Worm (Caenorhabditis elegans) whole organism, late embryonic: Measurements from ENCODE around the gene ZK892.4.

Experiments
- F13H6.1 ChIP-seq: sonication (generic microtip); optimal IDR thresholded peaks from 2 replicates; lab custom pipeline; 2016; ENCODE audit warnings: missing genetic modification characterization, missing compliant biosample characterization
- ama-1 ChIP-seq: fragments of 150-350 bp; optimal IDR thresholded peaks from 2 replicates; lab custom pipeline; 2014
- elt-2 ChIP-seq: sonication (generic microtip); optimal IDR thresholded peaks from 2 replicates; lab custom pipeline; 2016; ENCODE audit warnings: missing genetic modification reagents, missing genetic modification characterization, missing compliant biosample characterization
- fax-1 ChIP-seq: sonication (generic microtip); optimal IDR thresholded peaks from 2 replicates; lab custom pipeline; 2016; ENCODE audit warnings: missing genotype, missing genetic modification characterization, missing compliant biosample characterization
- hlh-30 ChIP-seq: sonication (generic microtip); optimal IDR thresholded peaks from 2 replicates; lab custom pipeline; 2017; ENCODE audit warnings: antibody characterized with exemption, missing genetic modification characterization, missing compliant biosample characterization; ENCODE audit not compliant: insufficient read depth
- pha-2 ChIP-seq: sonication (generic microtip); optimal IDR thresholded peaks from 2 replicates; lab custom pipeline; 2017; ENCODE audit warnings: mild to moderate bottlenecking, missing genetic modification characterization, missing compliant biosample characterization
- sox-4 ChIP-seq: sonication (generic microtip); optimal IDR thresholded peaks from 2 replicates; lab custom pipeline; 2017; ENCODE audit warnings: mild to moderate bottlenecking, missing genetic modification characterization, inconsistent platforms, missing compliant biosample characterization
- tbx-2 ChIP-seq: sonication (generic microtip); optimal IDR thresholded peaks from 2 replicates; lab custom pipeline; 2016; ENCODE audit warnings: missing genetic modification characterization, missing compliant biosample characterization

ce11 chrII:10044961-10045360 lies 38.6 kb downstream of the ZK892.4 start, which contains the start of the genes F52H3.11 and bath-38:
- TF ChIP-seq pha-2 (tag; lab: Kevin White, UChicago) (no peak), hlh-30 (tag; lab: Kevin White, UChicago) (no peak), fax-1 (tag; lab: Kevin White, UChicago) (no peak), tbx-2 (tag; lab: Kevin White, UChicago) (no peak), ama-1 (lab: Kevin White, UChicago) (no peak), F13H6.1 (tag; lab: Kevin White, UChicago) (no peak), elt-2 (tag; lab: Kevin White, UChicago) (no peak), sox-4 (tag; lab: Kevin White, UChicago) (no peak)
